Fruit fly (Drosophila melanogaster) whole organism, embryonic: ENCODE measurements around the gene CG1638.
A peak's percentile ranks its signal among the peaks of the same experiment; 100 is the strongest.

Experiments
- B-H2 ChIP-seq: fragments of 200-800 bp; sonication (Bioruptor generic); optimal IDR thresholded peaks from 2 replicates; lab custom pipeline; 2018; ENCODE audit warnings: missing biosample characterization, mild to moderate bottlenecking, missing genetic modification characterization
- CG10209 ChIP-seq: fragments of 200-800 bp; sonication (Bioruptor generic); optimal IDR thresholded peaks from 3 replicates; lab custom pipeline; 2017; ENCODE audit warnings: missing biosample characterization, mild to moderate bottlenecking, missing genetic modification characterization, missing genetic modification reagents
- CG1024 ChIP-seq: fragments of 200-800 bp; sonication (Bioruptor generic); IDR thresholded peaks from 2 replicates; pipeline ENCODE4 v1.3.6; 2022; ENCODE audit warnings: missing biosample characterization, missing genetic modification characterization
- CG12071 ChIP-seq: fragments of 200-800 bp; sonication (Bioruptor generic); optimal IDR thresholded peaks from 3 replicates; lab custom pipeline; 2018; ENCODE audit warnings: missing biosample characterization, mild to moderate bottlenecking, missing genetic modification characterization
- CG12219 ChIP-seq: fragments of 200-800 bp; sonication (Bioruptor generic); optimal IDR thresholded peaks from 3 replicates; lab custom pipeline; 2018; ENCODE audit warnings: missing biosample characterization, mild to moderate bottlenecking, missing genetic modification characterization
- CG15011 ChIP-seq: fragments of 200-800 bp; sonication (Bioruptor generic); optimal IDR thresholded peaks from 3 replicates; lab custom pipeline; 2018; ENCODE audit warnings: missing biosample characterization, mild to moderate bottlenecking, missing genetic modification characterization
- CG16813 ChIP-seq: fragments of 200-800 bp; sonication (Bioruptor generic); IDR thresholded peaks from 3 replicates; pipeline ENCODE4 v1.3.6; 2022; ENCODE audit warnings: missing biosample characterization, missing genetic modification characterization; ENCODE audit not compliant: partially characterized antibody
- CG17612 ChIP-seq: fragments of 200-800 bp; sonication (Bioruptor generic); IDR thresholded peaks from 2 replicates; pipeline ENCODE4 v1.3.6; 2022; ENCODE audit warnings: missing biosample characterization, missing genetic modification characterization
- CG17912 ChIP-seq: fragments of 200-800 bp; sonication (Bioruptor generic); optimal IDR thresholded peaks from 2 replicates; lab custom pipeline; 2018; ENCODE audit warnings: missing biosample characterization, mild to moderate bottlenecking, missing genetic modification characterization
- CG18476 ChIP-seq: fragments of 200-800 bp; sonication (Bioruptor generic); optimal IDR thresholded peaks from 2 replicates; lab custom pipeline; 2016; ENCODE audit warnings: missing biosample characterization, mild to moderate bottlenecking, missing genetic modification characterization
- CG2199 ChIP-seq: fragments of 200-800 bp; sonication (Bioruptor generic); IDR thresholded peaks from 3 replicates; pipeline ENCODE4 v1.3.6; 2022; ENCODE audit warnings: missing biosample characterization, missing genetic modification characterization
- CG30403 ChIP-seq: fragments of 200-800 bp; sonication (Bioruptor generic); optimal IDR thresholded peaks from 3 replicates; lab custom pipeline; 2016; ENCODE audit warnings: missing biosample characterization, missing genetic modification characterization
- CG5180 ChIP-seq: fragments of 200-800 bp; sonication (Bioruptor generic); optimal IDR thresholded peaks from 3 replicates; lab custom pipeline; 2017; ENCODE audit warnings: missing biosample characterization, missing genetic modification characterization, mild to moderate bottlenecking, moderate library complexity, missing genetic modification reagents
- CG6791 ChIP-seq: fragments of 200-800 bp; sonication (Bioruptor generic); IDR thresholded peaks from 3 replicates; pipeline ENCODE4 v1.3.6; 2022; ENCODE audit warnings: missing biosample characterization, missing genetic modification characterization; ENCODE audit not compliant: partially characterized antibody
- CG7928 ChIP-seq: fragments of 200-800 bp; sonication (Bioruptor generic); optimal IDR thresholded peaks from 2 replicates; lab custom pipeline; 2017; ENCODE audit warnings: missing biosample characterization, mild to moderate bottlenecking, missing genetic modification characterization
- CG7963 ChIP-seq: fragments of 200-800 bp; sonication (Bioruptor generic); IDR thresholded peaks from 3 replicates; pipeline ENCODE4 v1.3.6; 2022; ENCODE audit warnings: missing biosample characterization, missing genetic modification characterization; ENCODE audit not compliant: partially characterized antibody
- CG7987 ChIP-seq: fragments of 200-800 bp; sonication (Bioruptor generic); optimal IDR thresholded peaks from 2 replicates; lab custom pipeline; 2018; ENCODE audit warnings: missing biosample characterization, mild to moderate bottlenecking, missing genetic modification characterization, moderate library complexity
- CG8359 ChIP-seq: fragments of 200-800 bp; sonication (Bioruptor generic); optimal IDR thresholded peaks from 2 replicates; lab custom pipeline; 2017; ENCODE audit warnings: missing biosample characterization, mild to moderate bottlenecking, missing genetic modification characterization, borderline replicate concordance
- Dll ChIP-seq: fragments of 200-800 bp; sonication (Bioruptor generic); IDR thresholded peaks from 4 replicates; pipeline ENCODE4 v1.3.6; 2022; ENCODE audit warnings: missing biosample characterization, missing genetic modification characterization; ENCODE audit not compliant: partially characterized antibody
- Drgx ChIP-seq: fragments of 200-800 bp; sonication (Bioruptor generic); IDR thresholded peaks from 2 replicates; pipeline ENCODE4 v1.3.6; 2022; ENCODE audit warnings: missing biosample characterization, missing genetic modification characterization
- H2.0 ChIP-seq: fragments of 200-800 bp; sonication (Bioruptor generic); IDR thresholded peaks from 2 replicates; pipeline ENCODE4 v1.3.6; 2022; ENCODE audit warnings: missing biosample characterization, missing genetic modification characterization
- Hmx ChIP-seq: fragments of 200-800 bp; sonication (Bioruptor generic); optimal IDR thresholded peaks from 2 replicates; lab custom pipeline; 2016; ENCODE audit warnings: missing biosample characterization, missing genetic modification characterization
- MBD-R2 ChIP-seq: fragments of 200-800 bp; sonication (Bioruptor generic); IDR thresholded peaks from 2 replicates; pipeline ENCODE4 v1.3.6; 2022; ENCODE audit warnings: missing biosample characterization, missing genetic modification characterization
- Meics ChIP-seq: fragments of 200-800 bp; sonication (Bioruptor generic); optimal IDR thresholded peaks from 2 replicates; lab custom pipeline; 2017; ENCODE audit warnings: missing biosample characterization, mild to moderate bottlenecking, missing genetic modification characterization
- NK7.1 ChIP-seq: fragments of 200-800 bp; sonication (Bioruptor generic); optimal IDR thresholded peaks from 3 replicates; lab custom pipeline; 2016; ENCODE audit warnings: missing biosample characterization, missing genetic modification characterization
- Nf-YC ChIP-seq: fragments of 200-800 bp; optimal IDR thresholded peaks from 3 replicates; lab custom pipeline; 2019; ENCODE audit warnings: missing biosample characterization, mild to moderate bottlenecking, missing genetic modification characterization, moderate library complexity
- NfI ChIP-seq: fragments of 200-800 bp; sonication (Bioruptor generic); optimal IDR thresholded peaks from 3 replicates; lab custom pipeline; 2018; ENCODE audit warnings: missing biosample characterization, mild to moderate bottlenecking, missing genetic modification characterization, moderate library complexity
- Pdp1 ChIP-seq, 2 experiments: fragments of 200-800 bp; sonication (Bioruptor generic); optimal IDR thresholded peaks; 3 replicates each; lab custom pipeline; 2016; ENCODE audit warnings: missing biosample characterization in 2 of 2, missing genetic modification characterization in 2 of 2, mild to moderate bottlenecking in 1 of 2, moderate library complexity in 1 of 2
- Ravus ChIP-seq: fragments of 200-800 bp; sonication (Bioruptor generic); IDR thresholded peaks from 2 replicates; pipeline ENCODE4 v1.3.6; 2022; ENCODE audit warnings: missing biosample characterization, missing genetic modification characterization
- Six4 ChIP-seq: fragments of 200-800 bp; sonication (Bioruptor generic); optimal IDR thresholded peaks from 2 replicates; lab custom pipeline; 2016; ENCODE audit warnings: missing biosample characterization, missing genetic modification characterization
- ac ChIP-seq: fragments of 200-800 bp; sonication (Bioruptor generic); optimal IDR thresholded peaks from 3 replicates; lab custom pipeline; 2017; ENCODE audit warnings: missing biosample characterization, mild to moderate bottlenecking, missing genetic modification characterization
- ap ChIP-seq: fragments of 200-800 bp; sonication (Bioruptor generic); IDR thresholded peaks from 2 replicates; pipeline ENCODE4 v1.3.6; 2022; ENCODE audit warnings: missing biosample characterization, missing genetic modification characterization
- az2 ChIP-seq: fragments of 200-800 bp; sonication (Bioruptor generic); optimal IDR thresholded peaks from 3 replicates; lab custom pipeline; 2016; ENCODE audit warnings: missing biosample characterization, missing genetic modification characterization
- bab2 ChIP-seq: fragments of 200-800 bp; sonication (Bioruptor generic); optimal IDR thresholded peaks from 2 replicates; lab custom pipeline; 2016; ENCODE audit warnings: missing biosample characterization, missing genetic modification characterization
- cato ChIP-seq: fragments of 200-800 bp; sonication (Bioruptor generic); optimal IDR thresholded peaks from 2 replicates; lab custom pipeline; 2016; ENCODE audit warnings: missing biosample characterization, missing genetic modification characterization, borderline replicate concordance
- crp ChIP-seq, 2 experiments: fragments of 200-800 bp; sonication (Bioruptor generic); optimal IDR thresholded peaks; 2 replicates in 1 of 2; 3 replicates in 1 of 2; lab custom pipeline; 2017; ENCODE audit warnings: missing biosample characterization in 2 of 2, missing genetic modification characterization in 2 of 2, mild to moderate bottlenecking in 1 of 2, moderate library complexity in 1 of 2
- lbe ChIP-seq: fragments of 200-800 bp; sonication (Bioruptor generic); optimal IDR thresholded peaks from 2 replicates; lab custom pipeline; 2016; ENCODE audit warnings: missing biosample characterization, mild to moderate bottlenecking, missing genetic modification characterization
- luna ChIP-seq: fragments of 200-800 bp; sonication (Bioruptor generic); optimal IDR thresholded peaks from 2 replicates; lab custom pipeline; 2016; ENCODE audit warnings: missing biosample characterization, missing genetic modification characterization
- mirr ChIP-seq: fragments of 200-800 bp; sonication (Bioruptor generic); optimal IDR thresholded peaks from 3 replicates; lab custom pipeline; 2018; ENCODE audit warnings: missing biosample characterization, mild to moderate bottlenecking, missing genetic modification characterization
- onecut ChIP-seq: fragments of 200-800 bp; sonication (Bioruptor generic); IDR thresholded peaks from 2 replicates; pipeline ENCODE4 v1.3.6; 2022; ENCODE audit warnings: missing biosample characterization, missing genetic modification characterization
- otp ChIP-seq: fragments of 200-800 bp; sonication (Bioruptor generic); IDR thresholded peaks from 3 replicates; pipeline ENCODE4, ENCODE4 v1.3.6; 2022; ENCODE audit warnings: missing biosample characterization, missing genetic modification characterization
- peb ChIP-seq: fragments of 200-800 bp; sonication (Bioruptor generic); IDR thresholded peaks from 2 replicates; pipeline ENCODE4 v1.3.6; 2022; ENCODE audit warnings: missing biosample characterization, missing genetic modification characterization
- run ChIP-seq: fragments of 200-800 bp; sonication (Bioruptor generic); optimal IDR thresholded peaks from 3 replicates; lab custom pipeline; 2018; ENCODE audit warnings: missing biosample characterization, mild to moderate bottlenecking, missing genetic modification characterization
- sc ChIP-seq, 3 experiments: fragments of >200 bp in 2 of 3; fragments of 200-800 bp in 1 of 3; sonication (Bioruptor generic) in 1 of 3; optimal IDR thresholded peaks; 2 replicates in 2 of 3; 3 replicates in 1 of 3; lab custom pipeline; 2017; ENCODE audit warnings: mild to moderate bottlenecking in 1 of 3, missing biosample characterization in 1 of 3, missing genetic modification characterization in 1 of 3, missing genetic modification reagents in 1 of 3
- ssp ChIP-seq: fragments of 200-800 bp; sonication (Bioruptor generic); IDR thresholded peaks from 2 replicates; pipeline ENCODE4 v1.3.6; 2022; ENCODE audit warnings: missing biosample characterization, missing genetic modification characterization
- stc ChIP-seq: fragments of 200-800 bp; sonication (Bioruptor generic); IDR thresholded peaks from 2 replicates; pipeline ENCODE4 v1.3.6; 2022; ENCODE audit warnings: missing biosample characterization, missing genetic modification characterization
- sug ChIP-seq: fragments of 200-800 bp; optimal IDR thresholded peaks from 2 replicates; lab custom pipeline; 2019; ENCODE audit warnings: missing biosample characterization, mild to moderate bottlenecking, missing genetic modification characterization, moderate library complexity
- wor ChIP-seq: fragments of 200-800 bp; sonication (Bioruptor generic); IDR thresholded peaks from 2 replicates; pipeline ENCODE4 v1.3.6; 2022; ENCODE audit warnings: missing biosample characterization, missing genetic modification characterization
- zf30C ChIP-seq: fragments of 200-800 bp; sonication (Bioruptor generic); optimal IDR thresholded peaks from 3 replicates; lab custom pipeline; 2018; ENCODE audit warnings: missing biosample characterization, mild to moderate bottlenecking, missing genetic modification characterization

The CG1638 gene

dm6 chr3R:31609413-31610054 lies 19.2 kb downstream of the CG1638 start (continued):
- no peak for TF ChIP-seq az2 (GFP tag; lab: Kevin White, UChicago)
- no peak for TF ChIP-seq luna (GFP tag; lab: Kevin White, UChicago)
- TF ChIP-seq ap (GFP tag; lab: Robert Waterston, UW): no peak
- TF ChIP-seq Drgx (GFP tag; lab: Robert Waterston, UW): no peak
- TF ChIP-seq CG16813 (GFP tag; lab: Robert Waterston, UW): no peak
- no peak for TF ChIP-seq run (tag; lab: Kevin White, UChicago)
- TF ChIP-seq CG5180 (GFP tag; lab: Kevin White, UChicago): no peak
- TF ChIP-seq B-H2 (GFP tag; lab: Kevin White, UChicago): peak; percentile 72
- no peak for TF ChIP-seq CG17612 (GFP tag; lab: Robert Waterston, UW)
- no peak for TF ChIP-seq H2.0
- TF ChIP-seq CG7963 (GFP tag; lab: Robert Waterston, UW): no peak
- TF ChIP-seq CG10209: peak; percentile 31
- no peak for TF ChIP-seq CG12219
- TF ChIP-seq bab2 (GFP tag; lab: Kevin White, UChicago): no peak
- no peak for TF ChIP-seq CG1024
- TF ChIP-seq NfI (GFP tag; lab: Kevin White, UChicago): peak; percentile 43
- TF ChIP-seq CG30403: peak; percentile 3
- TF ChIP-seq Six4: no peak
- no peak for TF ChIP-seq sc (optimal IDR thresholded peaks at IDR 0.05; lab: Kevin White, UChicago)
- no peak for TF ChIP-seq sc (GFP tag; optimal IDR thresholded peaks at IDR 0.05; lab: Kevin White, UChicago)
- peak; percentile 38 for TF ChIP-seq CG12071 (GFP tag; lab: Kevin White, UChicago)
- no peak for TF ChIP-seq CG6791
- TF ChIP-seq Nf-YC (tag; lab: Kevin White, UChicago): peak; percentile 43
- no peak for TF ChIP-seq Ravus (GFP tag; lab: Robert Waterston, UW)
- no peak for TF ChIP-seq CG2199 (GFP tag; lab: Robert Waterston, UW)
- TF ChIP-seq MBD-R2 (GFP tag; lab: Robert Waterston, UW): no peak
- no peak for TF ChIP-seq stc (GFP tag; lab: Robert Waterston, UW)
- TF ChIP-seq Hmx (GFP tag; lab: Kevin White, UChicago): no peak
- peak; percentile 15 to 25 for TF ChIP-seq Pdp1 (GFP tag; optimal IDR thresholded peaks at IDR 0.05; lab: Kevin White, UChicago)
- no peak for TF ChIP-seq CG7928 (GFP tag; lab: Kevin White, UChicago)
- peak; percentile 0 for TF ChIP-seq NK7.1
- no peak for TF ChIP-seq CG15011
- TF ChIP-seq peb: no peak
- TF ChIP-seq ac (GFP tag; lab: Kevin White, UChicago): no peak
- no peak for TF ChIP-seq ssp
- TF ChIP-seq cato: no peak
- TF ChIP-seq Dll (GFP tag; lab: Robert Waterston, UW): no peak
- peak; percentile 70 for TF ChIP-seq mirr (GFP tag; lab: Kevin White, UChicago)
- TF ChIP-seq lbe (GFP tag; lab: Kevin White, UChicago): peak; percentile 62
- TF ChIP-seq CG18476 (GFP tag; lab: Kevin White, UChicago): no peak
- TF ChIP-seq CG8359 (GFP tag; lab: Kevin White, UChicago): no peak
- peak; percentile 3 for TF ChIP-seq Meics
- TF ChIP-seq zf30C (GFP tag; lab: Kevin White, UChicago): peak; percentile 2
- TF ChIP-seq CG7987 (GFP tag; lab: Kevin White, UChicago): peak; percentile 80
- peak in 1 of 2 experiments; percentile 26 for TF ChIP-seq crp (GFP tag; optimal IDR thresholded peaks at IDR 0.05; lab: Kevin White, UChicago)
- TF ChIP-seq otp (GFP tag; lab: Robert Waterston, UW): no peak
- TF ChIP-seq sug: peak; percentile 41
- no peak for TF ChIP-seq CG17912 (GFP tag; lab: Kevin White, UChicago)
- TF ChIP-seq wor (GFP tag; lab: Robert Waterston, UW): no peak
- peak; percentile 94 for TF ChIP-seq onecut (GFP tag; lab: Robert Waterston, UW)
